Fruit fly (Drosophila melanogaster) Kc167 (cell line): Measurements from ENCODE around the gene mus312.

Source experiments
- Myc ChIP-seq: fragments of >200 bp; optimal IDR thresholded peaks from 2 replicates; lab custom pipeline; 2017; ENCODE audit warnings: missing external identifiers
- Sin3A ChIP-seq: fragments of >200 bp; optimal IDR thresholded peaks from 2 replicates; lab custom pipeline; 2018; ENCODE audit warnings: missing external identifiers
- h ChIP-seq: fragments of >200 bp; optimal IDR thresholded peaks from 3 replicates; lab custom pipeline; 2018; ENCODE audit warnings: missing external identifiers
- insv ChIP-seq: fragments of >200 bp; optimal IDR thresholded peaks from 3 replicates; lab custom pipeline; 2018; ENCODE audit warnings: missing external identifiers
- psq ChIP-seq: fragments of >200 bp; optimal IDR thresholded peaks from 2 replicates; lab custom pipeline; 2017; ENCODE audit warnings: missing external identifiers
- ttk ChIP-seq: sonication (Bioruptor generic); optimal IDR thresholded peaks from 2 replicates; lab custom pipeline; 2017; ENCODE audit warnings: missing external identifiers

mus312 gene

dm6 chr3L:7364717-7365278, 35.9 kb downstream of the mus312 start:
- no peak for TF ChIP-seq insv (lab: Kevin White, UChicago)

dm6 chr3L:7367798-7368678, 39.1 kb downstream of the mus312 start:
- TF ChIP-seq ttk (lab: Kevin White, UChicago) (no peak), insv (lab: Kevin White, UChicago) (no peak), h (lab: Kevin White, UChicago) (no peak), Sin3A (lab: Kevin White, UChicago) (no peak), Myc (lab: Kevin White, UChicago) (no peak), psq (lab: Kevin White, UChicago) (no peak)

- TF ChIP-seq Sin3A (lab: Kevin White, UChicago) (no peak), psq (lab: Kevin White, UChicago) (no peak), Myc (lab: Kevin White, UChicago) (no peak), insv (lab: Kevin White, UChicago) (no peak), h (lab: Kevin White, UChicago) (no peak), ttk (lab: Kevin White, UChicago) (no peak)
These were observed 40.0 kb downstream of the mus312 start, which contains the start of gene Sh3beta for dm6 chr3L:7368934-7369333. Gene Sh3beta, minus strand, starts transcription at chr3L:7369260.

dm6 chr3L:7369543-7369942, 40.6 kb downstream of the mus312 start, which contains the start of gene akirin:
Gene akirin, plus strand, starts transcription at chr3L:7369843.
- TF ChIP-seq insv (lab: Kevin White, UChicago) (no peak), psq (lab: Kevin White, UChicago) (no peak), h (lab: Kevin White, UChicago) (no peak), ttk (lab: Kevin White, UChicago) (no peak), Sin3A (lab: Kevin White, UChicago) (no peak), Myc (lab: Kevin White, UChicago) (no peak)

- TF ChIP-seq insv (lab: Kevin White, UChicago) (no peak), psq (lab: Kevin White, UChicago) (no peak), Sin3A (lab: Kevin White, UChicago) (no peak), ttk (lab: Kevin White, UChicago) (no peak), Myc (lab: Kevin White, UChicago) (no peak), h (lab: Kevin White, UChicago) (no peak)
These were observed 41.4 kb downstream of the mus312 start for dm6 chr3L:7370231-7370882.

- TF ChIP-seq ttk (lab: Kevin White, UChicago) (no peak), insv (lab: Kevin White, UChicago) (no peak), psq (lab: Kevin White, UChicago) (no peak), Sin3A (lab: Kevin White, UChicago) (no peak), Myc (lab: Kevin White, UChicago) (no peak), h (lab: Kevin White, UChicago) (no peak)
These were observed 42.4 kb downstream of the mus312 start for dm6 chr3L:7371290-7371689.

dm6 chr3L:7376151-7376550, 47.2 kb downstream of the mus312 start:
- TF ChIP-seq Sin3A (lab: Kevin White, UChicago), result no peak
- TF ChIP-seq ttk (lab: Kevin White, UChicago), result no peak
- no peak for TF ChIP-seq h (lab: Kevin White, UChicago)
- no peak for TF ChIP-seq Myc (lab: Kevin White, UChicago)
- no peak for TF ChIP-seq insv (lab: Kevin White, UChicago)
- TF ChIP-seq psq (lab: Kevin White, UChicago), result no peak

- no peak for TF ChIP-seq Myc (lab: Kevin White, UChicago)
- TF ChIP-seq insv (lab: Kevin White, UChicago), result no peak
These were observed 47.9 kb downstream of the mus312 start for dm6 chr3L:7376830-7377229.

dm6 chr3L:7380395-7380794, 51.5 kb downstream of the mus312 start:
- TF ChIP-seq psq (lab: Kevin White, UChicago), result no peak
- TF ChIP-seq Myc (lab: Kevin White, UChicago), result no peak
- no peak for TF ChIP-seq h (lab: Kevin White, UChicago)
- TF ChIP-seq Sin3A (lab: Kevin White, UChicago), result no peak
- TF ChIP-seq ttk (lab: Kevin White, UChicago), result no peak
- TF ChIP-seq insv (lab: Kevin White, UChicago), result no peak

dm6 chr3L:7381359-7381976, 52.5 kb downstream of the mus312 start, which contains the start of the genes SMSr and smid:
Gene SMSr, minus strand, starts transcription at chr3L:7381474.
Gene smid, plus strand, starts transcription at chr3L:7381614.
- TF ChIP-seq Sin3A (lab: Kevin White, UChicago) (no peak), Myc (lab: Kevin White, UChicago) (no peak), insv (lab: Kevin White, UChicago) (no peak), h (lab: Kevin White, UChicago) (no peak), psq (lab: Kevin White, UChicago) (no peak), ttk (lab: Kevin White, UChicago) (no peak)
